Fruit fly (Drosophila melanogaster) whole organism, adult: ENCODE results near the gene Smox.

Experiments used
- CG12768 ChIP-seq: fragments of 200-800 bp; sonication (Bioruptor generic); optimal IDR thresholded peaks from 2 replicates; lab custom pipeline; 2017; ENCODE audit warnings: missing biosample characterization, missing genetic modification characterization, mild to moderate bottlenecking, moderate library complexity, missing genetic modification reagents
- CG7045 ChIP-seq: fragments of 200-800 bp; sonication (Bioruptor generic); optimal IDR thresholded peaks from 2 replicates; lab custom pipeline; 2017; ENCODE audit warnings: missing biosample characterization, mild to moderate bottlenecking, missing genetic modification characterization
- CG7101 ChIP-seq: fragments of 200-800 bp; sonication (Bioruptor generic); optimal IDR thresholded peaks from 2 replicates; lab custom pipeline; 2018; ENCODE audit warnings: missing biosample characterization, mild to moderate bottlenecking, missing genetic modification characterization, moderate library complexity
- Mnt ChIP-seq: fragments of 200-800 bp; sonication (Bioruptor generic); optimal IDR thresholded peaks from 2 replicates; lab custom pipeline; 2016; ENCODE audit warnings: missing biosample characterization, mild to moderate bottlenecking, missing genetic modification characterization
- kay ChIP-seq: fragments of 200-800 bp; sonication (Bioruptor generic); peaks from one replicate; lab custom pipeline; 2016; ENCODE audit warnings: missing biosample characterization, missing genetic modification characterization, borderline replicate concordance
- ovo ChIP-seq: fragments of 200-800 bp; sonication (Bioruptor generic); optimal IDR thresholded peaks from 2 replicates; lab custom pipeline; 2016; ENCODE audit warnings: missing biosample characterization, missing genetic modification characterization
- tj ChIP-seq: fragments of 200-800 bp; sonication (Bioruptor generic); optimal IDR thresholded peaks from 3 replicates; lab custom pipeline; 2017; ENCODE audit warnings: missing biosample characterization, mild to moderate bottlenecking, missing genetic modification characterization, moderate library complexity

DNA sequence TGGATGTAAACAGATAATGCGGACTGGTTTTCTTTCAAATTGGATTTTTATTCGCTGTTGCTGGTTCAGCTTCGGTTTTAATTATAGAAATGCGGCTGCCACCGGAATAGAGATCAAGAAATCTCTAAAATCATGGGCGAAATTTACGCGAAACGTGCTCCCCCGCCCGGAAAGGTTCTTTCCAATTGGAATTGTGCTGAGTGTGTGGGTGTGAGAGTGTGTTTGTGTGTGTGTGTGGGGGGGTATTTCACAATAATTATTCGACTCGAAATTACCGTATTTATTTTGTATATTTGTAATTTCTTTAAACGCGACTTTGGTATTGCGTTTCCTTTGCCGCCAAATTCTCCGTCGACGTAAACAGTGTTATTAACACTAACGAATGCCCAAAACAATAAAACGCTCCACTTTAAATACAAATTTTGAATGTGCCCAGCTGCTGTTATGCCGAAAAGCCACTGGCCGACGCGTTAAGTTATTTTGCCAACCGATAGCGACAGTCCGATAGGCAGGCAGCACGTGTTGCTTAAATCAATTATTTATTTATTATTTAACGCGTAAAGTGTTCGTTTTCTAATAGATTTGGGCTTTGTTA is 26.3 kb downstream of the Smox start, which contains the start of gene Gclc:
- TF ChIP-seq tj (GFP tag; lab: Kevin White, UChicago) = peak; percentile 11
- no peak for TF ChIP-seq CG7045 (GFP tag; lab: Kevin White, UChicago)
- no peak for TF ChIP-seq ovo (GFP tag; lab: Kevin White, UChicago)
- no peak for TF ChIP-seq CG12768
- TF ChIP-seq CG7101 (tag; lab: Kevin White, UChicago) = no peak
- no peak for TF ChIP-seq kay
- TF ChIP-seq Mnt (GFP tag; lab: Kevin White, UChicago) = peak; percentile 96
